Worm (Caenorhabditis elegans): ENCODE data around the gene W01C9.2.

- TF ChIP-seq ama-1 (optimal IDR thresholded peaks at IDR 0.05) (no peak), elt-2 (tag; optimal IDR thresholded peaks at IDR 0.05) (no peak), F13H6.1 (tag; optimal IDR thresholded peaks at IDR 0.05) (no peak), pat-9 (tag; optimal IDR thresholded peaks at IDR 0.05) (no peak), pqm-1 (tag; optimal IDR thresholded peaks at IDR 0.05) (no peak)
Measured at ce11 chrII:8504074-8504724, 32.0 kb upstream of the W01C9.2 start.
